Worm (Caenorhabditis elegans) whole organism, early embryonic: ENCODE data around the gene F08H9.3.

ENCODE experiments used
- aly-1 ChIP-seq: sonication (generic microtip); optimal IDR thresholded peaks from 2 replicates; lab custom pipeline; 2016; ENCODE audit warnings: missing genetic modification characterization, missing compliant biosample characterization
- ama-1 ChIP-seq: fragments of 150-350 bp; optimal IDR thresholded peaks from 2 replicates; lab custom pipeline; 2014
- ceh-36 ChIP-seq: sonication (generic microtip); optimal IDR thresholded peaks from 2 replicates; lab custom pipeline; 2016; ENCODE audit warnings: missing genetic modification characterization, inconsistent platforms, missing compliant biosample characterization
- hnd-1 ChIP-seq: sonication (generic microtip); optimal IDR thresholded peaks from 2 replicates; lab custom pipeline; 2016; ENCODE audit warnings: missing genetic modification characterization, missing compliant biosample characterization
- tbx-11 ChIP-seq: fragments of 200-800 bp; sonication (Bioruptor generic); IDR thresholded peaks from 2 replicates; pipeline ENCODE4 v1.3.6; 2022; ENCODE audit warnings: missing genetic modification characterization, missing compliant biosample characterization
- tra-4 ChIP-seq: sonication (generic microtip); optimal IDR thresholded peaks from 2 replicates; lab custom pipeline; 2017; ENCODE audit warnings: missing genetic modification characterization, missing compliant biosample characterization

ce11 chrV:14504774-14505173, 41.6 kb upstream of the F08H9.3 start:
- TF ChIP-seq ama-1: no peak
- TF ChIP-seq tbx-11 (GFP tag; lab: Robert Waterston, UW): no peak
- no peak for TF ChIP-seq aly-1 (tag; lab: Kevin White, UChicago)
- no peak for TF ChIP-seq ceh-36 (tag; lab: Kevin White, UChicago)
- TF ChIP-seq tra-4 (tag; lab: Kevin White, UChicago): no peak
- no peak for TF ChIP-seq hnd-1 (tag; lab: Kevin White, UChicago)
